Fruit fly (Drosophila melanogaster) whole organism, pupa: ENCODE measurements around the gene AttD.

Experiments
- CG10348 ChIP-seq: fragments of 200-800 bp; sonication (Bioruptor generic); IDR thresholded peaks from 2 replicates; pipeline ENCODE4 v1.3.6; 2022; ENCODE audit warnings: missing biosample characterization, missing genetic modification characterization
- CG12605 ChIP-seq: fragments of 200-800 bp; sonication (Bioruptor generic); IDR thresholded peaks from 2 replicates; pipeline ENCODE4 v1.3.6; 2022; ENCODE audit warnings: missing biosample characterization, missing genetic modification characterization
- CG14655 ChIP-seq: fragments of 200-800 bp; sonication (Bioruptor generic); optimal IDR thresholded peaks from 3 replicates; lab custom pipeline; 2017; ENCODE audit warnings: mild to moderate bottlenecking, missing biosample characterization, missing genetic modification reagents, missing genetic modification characterization
- CG15710 ChIP-seq: fragments of 200-800 bp; sonication (Bioruptor generic); optimal IDR thresholded peaks from 2 replicates; lab custom pipeline; 2018; ENCODE audit warnings: missing biosample characterization, mild to moderate bottlenecking, missing genetic modification characterization, moderate library complexity
- CG17806 ChIP-seq: fragments of 200-800 bp; sonication (Bioruptor generic); optimal IDR thresholded peaks from 2 replicates; lab custom pipeline; 2018; ENCODE audit warnings: missing biosample characterization, mild to moderate bottlenecking, missing genetic modification characterization, moderate library complexity
- CG32121 ChIP-seq: fragments of 200-800 bp; sonication (Bioruptor generic); IDR thresholded peaks from 2 replicates; pipeline ENCODE4 v1.3.6; 2022; ENCODE audit warnings: missing biosample characterization, missing genetic modification characterization
- CG34367 ChIP-seq: fragments of 200-800 bp; sonication (Bioruptor generic); optimal IDR thresholded peaks from 2 replicates; lab custom pipeline; 2018; ENCODE audit warnings: missing biosample characterization, mild to moderate bottlenecking, missing genetic modification characterization
- CG4496 ChIP-seq: fragments of 200-800 bp; sonication (Bioruptor generic); IDR thresholded peaks from 3 replicates; pipeline ENCODE4 v1.3.6; 2022; ENCODE audit warnings: missing biosample characterization, missing genetic modification characterization
- CG8159 ChIP-seq: fragments of 200-800 bp; sonication (Bioruptor generic); optimal IDR thresholded peaks from 3 replicates; lab custom pipeline; 2018; ENCODE audit warnings: missing biosample characterization, mild to moderate bottlenecking, missing genetic modification characterization, moderate library complexity
- D1 ChIP-seq: fragments of 200-800 bp; sonication (Bioruptor generic); optimal IDR thresholded peaks from 2 replicates; lab custom pipeline; 2018; ENCODE audit warnings: missing biosample characterization, mild to moderate bottlenecking, missing genetic modification characterization, moderate library complexity
- EcR ChIP-seq: fragments of 200-800 bp; sonication (Bioruptor generic); optimal IDR thresholded peaks from 3 replicates; lab custom pipeline; 2019; ENCODE audit warnings: missing biosample characterization, missing genetic modification characterization, mild to moderate bottlenecking, moderate library complexity, missing genetic modification reagents
- Pif1A ChIP-seq: fragments of 200-800 bp; sonication (Bioruptor generic); optimal IDR thresholded peaks from 3 replicates; lab custom pipeline; 2016; ENCODE audit warnings: missing biosample characterization, missing genetic modification characterization
- Pif1B ChIP-seq: fragments of 200-800 bp; sonication (Bioruptor generic); optimal IDR thresholded peaks from 3 replicates; lab custom pipeline; 2016; ENCODE audit warnings: missing biosample characterization, missing genetic modification characterization
- Snoo ChIP-seq: fragments of 200-800 bp; sonication (Bioruptor generic); optimal IDR thresholded peaks from 3 replicates; lab custom pipeline; 2017; ENCODE audit warnings: missing biosample characterization, mild to moderate bottlenecking, missing genetic modification characterization, inconsistent platforms
- fd96Ca ChIP-seq: fragments of 200-800 bp; sonication (Bioruptor generic); IDR thresholded peaks from 3 replicates; pipeline ENCODE4 v1.3.6; 2022; ENCODE audit warnings: missing biosample characterization, missing genetic modification characterization
- gl ChIP-seq: fragments of 200-800 bp; sonication (Bioruptor generic); optimal IDR thresholded peaks from 2 replicates; lab custom pipeline; 2018; ENCODE audit warnings: missing biosample characterization, mild to moderate bottlenecking, missing genetic modification characterization
- rn ChIP-seq: fragments of 200-800 bp; sonication (Bioruptor generic); IDR thresholded peaks from 2 replicates; pipeline ENCODE4 v1.3.6; 2022; ENCODE audit warnings: missing biosample characterization, missing genetic modification characterization

AttD gene

dm6 chr3R:17667987-17668386, 42.9 kb downstream of the AttD start:
- TF ChIP-seq fd96Ca = no peak
- no peak for TF ChIP-seq CG15710 (tag; lab: Kevin White, UChicago)
- TF ChIP-seq Pif1B = no peak
- TF ChIP-seq D1 (tag; lab: Kevin White, UChicago) = no peak
- TF ChIP-seq CG14655 (GFP tag; lab: Kevin White, UChicago) = no peak
- no peak for TF ChIP-seq CG34367 (tag; lab: Kevin White, UChicago)
- TF ChIP-seq CG10348 (GFP tag; lab: Robert Waterston, UW) = no peak
- TF ChIP-seq Snoo (tag; lab: Kevin White, UChicago) = no peak
- no peak for TF ChIP-seq CG4496 (GFP tag; lab: Robert Waterston, UW)
- no peak for TF ChIP-seq CG32121 (GFP tag; lab: Robert Waterston, UW)
- TF ChIP-seq gl = no peak
- no peak for TF ChIP-seq Pif1A (GFP tag; lab: Kevin White, UChicago)
- no peak for TF ChIP-seq CG17806
- TF ChIP-seq CG12605 = no peak
- no peak for TF ChIP-seq CG8159 (tag; lab: Kevin White, UChicago)
- no peak for TF ChIP-seq EcR (GFP tag; lab: Kevin White, UChicago)
- no peak for TF ChIP-seq rn

- TF ChIP-seq rn (no peak), EcR (GFP tag; lab: Kevin White, UChicago) (peak; percentile 53)
Measured at dm6 chr3R:17670202-17670856, 45.3 kb downstream of the AttD start.

- TF ChIP-seq CG4496 (GFP tag; lab: Robert Waterston, UW) = no peak; the same call in 2 of the 3 replicates
- no peak for TF ChIP-seq Pif1A (GFP tag; lab: Kevin White, UChicago)
- TF ChIP-seq, all 21 proteins: peak for 0
Measured at dm6 chr3R:17670857-17671336, 45.8 kb downstream of the AttD start, which contains the start of the genes CG7523 and Mps1. TSS of gene CG7523 (minus strand) at chr3R:17670895. TSS of gene Mps1 (plus strand) at chr3R:17671271.
